Worm (Caenorhabditis elegans) whole organism, L3 larva: ENCODE results near the gene lron-14.
A peak's percentile ranks its signal among the peaks of the same experiment; 100 is the strongest.

Source experiments
- ZK546.5 ChIP-seq: sonication (generic microtip); optimal IDR thresholded peaks from 2 replicates; lab custom pipeline; 2017; ENCODE audit warnings: missing biosample characterization, missing genetic modification characterization
- aly-2 ChIP-seq: fragments of 150-350 bp; optimal IDR thresholded peaks from 2 replicates; lab custom pipeline; 2014; ENCODE audit warnings: missing biosample characterization, missing genetic modification characterization
- ama-1 ChIP-seq: fragments of 150-350 bp; optimal IDR thresholded peaks from 2 replicates; lab custom pipeline; 2018
- ceh-16 ChIP-seq: sonication (generic microtip); optimal IDR thresholded peaks from 2 replicates; lab custom pipeline; 2017; ENCODE audit warnings: missing biosample characterization, missing genetic modification characterization
- ceh-28 ChIP-seq: fragments of 150-350 bp; optimal IDR thresholded peaks from 2 replicates; lab custom pipeline; 2014; ENCODE audit warnings: missing biosample characterization, missing genetic modification reagents, missing genetic modification characterization
- ceh-82 ChIP-seq: fragments of 150-350 bp; optimal IDR thresholded peaks from 2 replicates; lab custom pipeline; 2014; ENCODE audit warnings: missing biosample characterization, missing genetic modification characterization
- ceh-9 ChIP-seq: sonication (generic microtip); optimal IDR thresholded peaks from 2 replicates; lab custom pipeline; 2018; ENCODE audit warnings: missing biosample characterization, missing genetic modification characterization
- daf-12 ChIP-seq: fragments of 150-350 bp; optimal IDR thresholded peaks from 2 replicates; lab custom pipeline; 2014; ENCODE audit warnings: missing biosample characterization, missing genetic modification reagents, missing genetic modification characterization
- egl-5 ChIP-seq: fragments of 150-350 bp; optimal IDR thresholded peaks from 2 replicates; lab custom pipeline; 2017; ENCODE audit warnings: missing biosample characterization, missing genetic modification reagents, missing genetic modification characterization, inconsistent platforms
- elt-1 ChIP-seq: fragments of 150-350 bp; optimal IDR thresholded peaks from 2 replicates; lab custom pipeline; 2014; ENCODE audit warnings: missing biosample characterization, missing genetic modification characterization
- elt-2 ChIP-seq: sonication (generic microtip); optimal IDR thresholded peaks from 2 replicates; lab custom pipeline; 2016; ENCODE audit warnings: missing genetic modification reagents, mild to moderate bottlenecking, missing genetic modification characterization, missing compliant biosample characterization
- eor-1 ChIP-seq, 2 experiments: fragments of 150-350 bp; optimal IDR thresholded peaks; 2 replicates each; lab custom pipeline; 2014 to 2018; ENCODE audit warnings: missing biosample characterization in 2 of 2, missing genetic modification characterization in 2 of 2
- fkh-10 ChIP-seq: sonication (generic microtip); optimal IDR thresholded peaks from 2 replicates; lab custom pipeline; 2017; ENCODE audit warnings: missing biosample characterization, missing genetic modification reagents, missing genetic modification characterization
- fkh-2 ChIP-seq: fragments of 150-350 bp; optimal IDR thresholded peaks from 2 replicates; lab custom pipeline; 2014; ENCODE audit warnings: missing biosample characterization, missing genetic modification reagents, missing genetic modification characterization
- hmg-11 ChIP-seq: sonication (generic microtip); optimal IDR thresholded peaks from 2 replicates; lab custom pipeline; 2016; ENCODE audit warnings: missing genetic modification characterization, missing compliant biosample characterization
- jun-1 ChIP-seq: fragments of 150-350 bp; optimal IDR thresholded peaks from 2 replicates; lab custom pipeline; 2014; ENCODE audit warnings: missing biosample characterization, missing genetic modification reagents, missing genetic modification characterization
- lin-15B ChIP-seq: fragments of 150-350 bp; optimal IDR thresholded peaks from 2 replicates; lab custom pipeline; 2014; ENCODE audit warnings: missing biosample characterization, missing genetic modification characterization
- lin-39 ChIP-seq: fragments of 150-350 bp; optimal IDR thresholded peaks from 2 replicates; lab custom pipeline; 2018; ENCODE audit warnings: missing biosample characterization, missing genetic modification reagents, missing genetic modification characterization
- lsy-12 ChIP-seq: sonication (generic microtip); optimal IDR thresholded peaks from 2 replicates; lab custom pipeline; 2016; ENCODE audit warnings: mild to moderate bottlenecking, missing genetic modification characterization, missing compliant biosample characterization
- mml-1 ChIP-seq: fragments of 150-350 bp; sonication (generic microtip); optimal IDR thresholded peaks from 3 replicates; lab custom pipeline; 2014; ENCODE audit warnings: missing biosample characterization, missing genetic modification characterization
- nfya-1 ChIP-seq: sonication (generic microtip); optimal IDR thresholded peaks from 2 replicates; lab custom pipeline; 2017; ENCODE audit warnings: missing genetic modification characterization, mild to moderate bottlenecking, missing compliant biosample characterization, antibody characterized with exemption, moderate library complexity; ENCODE audit not compliant: insufficient read depth
- nhr-11 ChIP-seq: fragments of 150-350 bp; optimal IDR thresholded peaks from 2 replicates; lab custom pipeline; 2014; ENCODE audit warnings: missing biosample characterization, missing genetic modification characterization
- nhr-23 ChIP-seq: fragments of 150-350 bp; optimal IDR thresholded peaks from 2 replicates; lab custom pipeline; 2014; ENCODE audit warnings: missing biosample characterization, missing genetic modification reagents, missing genetic modification characterization
- nhr-25 ChIP-seq: sonication (generic microtip); optimal IDR thresholded peaks from 2 replicates; lab custom pipeline; 2017; ENCODE audit warnings: missing biosample characterization, missing genetic modification characterization
- nhr-28 ChIP-seq: fragments of 150-350 bp; optimal IDR thresholded peaks from 2 replicates; lab custom pipeline; 2014; ENCODE audit warnings: missing biosample characterization, missing genetic modification characterization
- nhr-43 ChIP-seq: sonication (generic microtip); optimal IDR thresholded peaks from 2 replicates; lab custom pipeline; 2016; ENCODE audit warnings: mild to moderate bottlenecking, missing genetic modification characterization, missing compliant biosample characterization; ENCODE audit not compliant: poor library complexity, severe bottlenecking
- nhr-76 ChIP-seq: fragments of 150-350 bp; sonication (generic microtip); optimal IDR thresholded peaks from 5 replicates; lab custom pipeline; 2014; ENCODE audit warnings: missing biosample characterization, missing genetic modification characterization
- pha-4 ChIP-seq: fragments of 150-350 bp; optimal IDR thresholded peaks from 2 replicates; lab custom pipeline; 2014; ENCODE audit warnings: missing biosample characterization, missing genetic modification reagents, missing genetic modification characterization
- pqm-1 ChIP-seq: fragments of 150-350 bp; optimal IDR thresholded peaks from 2 replicates; lab custom pipeline; 2017; ENCODE audit warnings: missing biosample characterization, missing genetic modification characterization, inconsistent platforms
- sea-2 ChIP-seq: fragments of 150-350 bp; sonication (generic microtip); optimal IDR thresholded peaks from 4 replicates; lab custom pipeline; 2014; ENCODE audit warnings: missing biosample characterization, missing genetic modification reagents, missing genetic modification characterization
- snpc-4 ChIP-seq: fragments of 150-350 bp; optimal IDR thresholded peaks from 2 replicates; lab custom pipeline; 2014; ENCODE audit warnings: missing biosample characterization, missing genetic modification characterization
- unc-62 ChIP-seq: fragments of 150-350 bp; sonication (generic microtip); optimal IDR thresholded peaks from 4 replicates; lab custom pipeline; 2014; ENCODE audit warnings: missing biosample characterization, missing genetic modification reagents, missing genetic modification characterization
- zag-1 ChIP-seq: fragments of 150-350 bp; optimal IDR thresholded peaks from 2 replicates; lab custom pipeline; 2014; ENCODE audit warnings: missing biosample characterization, missing genetic modification characterization
- ztf-11 ChIP-seq: fragments of 150-350 bp; optimal IDR thresholded peaks from 2 replicates; lab custom pipeline; 2014; ENCODE audit warnings: missing biosample characterization, missing genetic modification characterization
- ztf-4 ChIP-seq: fragments of 150-350 bp; optimal IDR thresholded peaks from 2 replicates; lab custom pipeline; 2014; ENCODE audit warnings: missing biosample characterization, missing genetic modification characterization

lron-14 gene

ce11 chrIV:9524849-9525460 lies 41.5 kb downstream of the lron-14 start, which contains the start of gene ndua-5:
Gene ndua-5, minus strand, starts transcription at chrIV:9524899.
- peak; percentile 32 for TF ChIP-seq hmg-11
- peak; percentile 7 for TF ChIP-seq snpc-4 (tag; lab: Kevin White, UChicago)
- TF ChIP-seq fkh-10: no peak
- no peak for TF ChIP-seq zag-1 (tag; lab: Kevin White, UChicago)
- peak; percentile 59 for TF ChIP-seq lin-15B
- peak; percentile 12 for TF ChIP-seq nhr-23 (tag; lab: Kevin White, UChicago)
- peak; percentile 23 for TF ChIP-seq egl-5
- peak; percentile 64 for TF ChIP-seq pha-4
- TF ChIP-seq nfya-1 (tag; lab: Kevin White, UChicago): peak; percentile 55
- TF ChIP-seq nhr-25: no peak

ce11 chrIV:9523139-9523538 lies 43.3 kb downstream of the lron-14 start:
- no peak for TF ChIP-seq nhr-76 (tag; lab: Kevin White, UChicago)

- TF ChIP-seq elt-1 (tag; lab: Kevin White, UChicago): no peak
- no peak for TF ChIP-seq nfya-1 (tag; lab: Kevin White, UChicago)
- TF ChIP-seq aly-2 (tag; lab: Kevin White, UChicago): no peak
- TF ChIP-seq nhr-11 (tag; lab: Kevin White, UChicago): peak; percentile 5
- no peak for TF ChIP-seq nhr-28 (tag; lab: Kevin White, UChicago)
- no peak for TF ChIP-seq lin-39 (tag; lab: Kevin White, UChicago)
- no peak for TF ChIP-seq ztf-11 (tag; lab: Kevin White, UChicago)
- TF ChIP-seq, all 47 proteins: peak for 1
Measured at ce11 chrIV:9520629-9521028, 45.8 kb downstream of the lron-14 start.

- TF ChIP-seq jun-1 (tag; lab: Kevin White, UChicago) (no peak), ceh-9 (tag; lab: Kevin White, UChicago) (no peak), snpc-4 (tag; lab: Kevin White, UChicago) (no peak), ZK546.5 (tag; lab: Kevin White, UChicago) (no peak), sea-2 (no peak), pqm-1 (tag; lab: Kevin White, UChicago) (no peak), lin-15B (no peak)
Measured at ce11 chrIV:9518608-9519007, 47.8 kb downstream of the lron-14 start, which contains the start of gene nlp-35. Gene nlp-35, minus strand, starts transcription at chrIV:9518926.

ce11 chrIV:9516831-9517230 lies 49.6 kb downstream of the lron-14 start, which contains the start of gene C33A12.19:
Gene C33A12.19, plus strand, starts transcription at chrIV:9516999.
- TF ChIP-seq nhr-43 (tag; lab: Kevin White, UChicago): peak; percentile 47
- no peak for TF ChIP-seq ceh-16
- TF ChIP-seq nhr-23 (tag; lab: Kevin White, UChicago): peak; percentile 52
- TF ChIP-seq nfya-1 (tag; lab: Kevin White, UChicago): peak; percentile 34
- TF ChIP-seq elt-2 (tag; lab: Kevin White, UChicago): peak; percentile 58
- peak; percentile 36 for TF ChIP-seq pqm-1 (tag; lab: Kevin White, UChicago)

- peak; percentile 46 for TF ChIP-seq elt-2 (tag; lab: Kevin White, UChicago)
- TF ChIP-seq unc-62 (GFP tag; lab: Kevin White, UChicago): no peak
- TF ChIP-seq nhr-43 (tag; lab: Kevin White, UChicago): no peak
- peak; percentile 34 for TF ChIP-seq pqm-1 (tag; lab: Kevin White, UChicago)
Measured at ce11 chrIV:9514132-9514531, 52.3 kb downstream of the lron-14 start.

- TF ChIP-seq nhr-23 (tag; lab: Kevin White, UChicago) (peak; percentile 64), jun-1 (tag; lab: Kevin White, UChicago) (no peak), pha-4 (peak; percentile 79), pqm-1 (tag; lab: Kevin White, UChicago) (peak; percentile 57), nfya-1 (tag; lab: Kevin White, UChicago) (peak; percentile 10), ceh-28 (tag; lab: Kevin White, UChicago) (peak; percentile 45), snpc-4 (tag; lab: Kevin White, UChicago) (peak; percentile 60), fkh-2 (tag; lab: Kevin White, UChicago) (no peak), nhr-25 (peak; percentile 59), eor-1 (tag; optimal IDR thresholded peaks at IDR 0.05; lab: Kevin White, UChicago) (no peak), ama-1 (lab: Kevin White, UChicago) (peak; percentile 31), elt-2 (tag; lab: Kevin White, UChicago) (peak; percentile 78), mml-1 (tag; lab: Kevin White, UChicago) (no peak), unc-62 (GFP tag; lab: Kevin White, UChicago) (no peak), ceh-9 (tag; lab: Kevin White, UChicago) (no peak), lin-39 (tag; lab: Kevin White, UChicago) (peak; percentile 39), egl-5 (no peak), lsy-12 (no peak), ceh-82 (no peak), ztf-4 (no peak), daf-12 (tag; lab: Kevin White, UChicago) (no peak), hmg-11 (peak; percentile 39), nhr-43 (tag; lab: Kevin White, UChicago) (peak; percentile 64), nhr-76 (tag; lab: Kevin White, UChicago) (no peak), aly-2 (tag; lab: Kevin White, UChicago) (no peak)
Measured at ce11 chrIV:9513360-9513777, 53.0 kb downstream of the lron-14 start.
